Worm (Caenorhabditis elegans): ENCODE results near the gene emb-1.

- TF ChIP-seq skn-1 (tag; optimal IDR thresholded peaks at IDR 0.05) (no peak), R02D3.7 (tag; optimal IDR thresholded peaks at IDR 0.05) (no peak)
Observed at ce11 chrIII:5124385-5124784, 48.9 kb upstream of the emb-1 start.

Data from whole organism, L4 larva.